Fruit fly (Drosophila melanogaster): ENCODE results near the gene CG5815.

The CG5815 gene

DNA sequence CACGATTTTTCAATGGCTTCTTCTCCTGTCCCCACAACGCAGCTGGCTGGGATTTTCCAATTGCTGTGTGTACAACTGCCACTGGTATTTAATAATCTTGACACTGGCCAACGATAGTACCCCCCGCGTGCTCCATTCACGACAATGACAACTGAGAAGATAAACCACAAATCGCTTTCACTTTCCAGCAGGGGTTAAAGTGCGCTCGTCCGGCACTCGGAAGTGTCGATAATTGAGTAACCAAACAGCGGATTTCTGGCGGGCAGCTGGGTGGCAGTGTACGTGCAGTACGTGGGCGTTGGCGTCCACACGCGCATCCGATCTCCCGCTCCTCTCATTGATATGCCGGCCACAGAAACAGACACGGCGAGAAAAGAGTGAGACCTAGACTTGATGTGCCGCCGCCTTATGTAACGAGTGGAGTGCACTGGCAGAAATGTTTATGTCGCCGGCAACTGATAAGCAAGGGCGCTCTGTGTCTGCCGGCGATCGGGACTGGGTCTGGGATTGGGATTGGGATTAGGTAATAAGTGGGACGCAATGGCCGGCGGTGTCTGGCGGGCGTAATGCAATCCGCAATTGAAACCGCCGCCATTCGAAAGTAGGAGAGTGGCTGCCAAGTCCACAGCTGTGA is 22.5 kb downstream of the CG5815 start:
- no peak for TF ChIP-seq HLH106 (tag; optimal IDR thresholded peaks at IDR 0.05)
- no peak for TF ChIP-seq N (GFP tag; optimal IDR thresholded peaks at IDR 0.05)
- no peak for TF ChIP-seq foxo (GFP tag; optimal IDR thresholded peaks at IDR 0.05)
- no peak for TF ChIP-seq Dfd (GFP tag; optimal IDR thresholded peaks at IDR 0.05)
- TF ChIP-seq rgr (GFP tag; optimal IDR thresholded peaks at IDR 0.05): no peak

DNA sequence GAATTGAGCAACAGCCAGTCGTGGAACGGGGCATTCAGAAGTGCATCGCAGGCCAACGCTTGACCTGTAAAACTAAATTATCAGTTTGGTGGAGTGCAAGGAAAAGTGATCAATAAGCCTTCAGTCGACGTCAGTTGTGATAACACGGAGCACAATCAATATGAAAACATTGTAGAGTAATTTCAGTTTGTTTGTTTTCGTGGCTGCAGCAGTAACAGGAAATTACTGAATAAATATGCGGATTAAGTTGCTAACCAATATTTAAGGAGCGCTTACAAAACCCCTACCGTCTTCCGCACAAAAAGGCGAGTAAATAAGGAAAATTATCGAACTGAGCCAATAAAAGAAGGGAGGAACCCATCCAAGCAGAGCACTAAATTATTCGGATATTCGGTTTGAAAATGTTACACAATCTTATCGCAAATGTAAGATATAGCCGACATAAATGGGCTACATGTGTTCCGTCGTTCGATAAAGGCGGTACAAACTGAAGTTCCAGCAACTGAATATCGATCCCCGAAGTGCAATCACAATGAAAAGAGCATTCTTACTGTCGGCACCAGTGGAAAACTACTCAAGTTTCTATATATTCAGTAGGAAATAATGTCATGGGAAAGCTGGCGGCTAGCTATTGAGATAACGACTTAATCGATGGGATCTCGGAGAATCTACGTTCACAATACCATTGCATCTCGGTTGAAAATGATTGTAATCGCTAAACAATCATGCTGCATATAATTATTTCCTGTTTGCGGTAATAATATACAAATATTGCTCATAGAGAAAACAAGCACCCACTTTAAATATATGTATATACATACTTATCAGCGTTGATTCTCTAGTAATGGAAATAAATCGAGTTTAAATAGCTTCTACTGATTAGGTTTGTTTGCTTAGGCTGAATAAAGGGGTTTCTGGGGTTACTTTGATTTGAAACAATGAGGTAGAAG is 23.6 kb downstream of the CG5815 start:
- no peak for TF ChIP-seq usp (GFP tag; optimal IDR thresholded peaks at IDR 0.05)
- TF ChIP-seq sage (GFP tag; optimal IDR thresholded peaks at IDR 0.05): no peak
- TF ChIP-seq br (GFP tag; optimal IDR thresholded peaks at IDR 0.05): peak; percentile 51
- peak; percentile 36 for TF ChIP-seq h (GFP tag; optimal IDR thresholded peaks at IDR 0.05)
- TF ChIP-seq jim (GFP tag; optimal IDR thresholded peaks at IDR 0.05): no peak
- peak; percentile 30 for TF ChIP-seq psq (GFP tag; optimal IDR thresholded peaks at IDR 0.05)
- TF ChIP-seq ey (GFP tag; optimal IDR thresholded peaks at IDR 0.05): peak; percentile 4
- TF ChIP-seq foxo (GFP tag; optimal IDR thresholded peaks at IDR 0.05): peak in 1 of 2 experiments; percentile 27
- no peak for TF ChIP-seq HLH106 (tag; optimal IDR thresholded peaks at IDR 0.05)
- peak; percentile 38 for TF ChIP-seq fru (GFP tag; optimal IDR thresholded peaks at IDR 0.05)
- no peak for TF ChIP-seq pan (optimal IDR thresholded peaks at IDR 0.05)
- TF ChIP-seq rgr (GFP tag; optimal IDR thresholded peaks at IDR 0.05): peak; percentile 55
- no peak for TF ChIP-seq Dfd (GFP tag; optimal IDR thresholded peaks at IDR 0.05)
- TF ChIP-seq dmrt93B (GFP tag; optimal IDR thresholded peaks at IDR 0.05): peak; percentile 11
- peak; percentile 37 for TF ChIP-seq Hnf4 (GFP tag; optimal IDR thresholded peaks at IDR 0.05)
- TF ChIP-seq Myc (optimal IDR thresholded peaks at IDR 0.05): no peak
- peak; percentile 62 for TF ChIP-seq OdsH (GFP tag; optimal IDR thresholded peaks at IDR 0.05)
- TF ChIP-seq Jra (GFP tag; optimal IDR thresholded peaks at IDR 0.05): no peak
- no peak for TF ChIP-seq Hr78 (GFP tag; optimal IDR thresholded peaks at IDR 0.05)
- TF ChIP-seq Sp1 (GFP tag; optimal IDR thresholded peaks at IDR 0.05): peak; percentile 26
- no peak for TF ChIP-seq Hr83 (GFP tag; optimal IDR thresholded peaks at IDR 0.05; ENCODE audit: poor library complexity, severe bottlenecking)

DNA sequence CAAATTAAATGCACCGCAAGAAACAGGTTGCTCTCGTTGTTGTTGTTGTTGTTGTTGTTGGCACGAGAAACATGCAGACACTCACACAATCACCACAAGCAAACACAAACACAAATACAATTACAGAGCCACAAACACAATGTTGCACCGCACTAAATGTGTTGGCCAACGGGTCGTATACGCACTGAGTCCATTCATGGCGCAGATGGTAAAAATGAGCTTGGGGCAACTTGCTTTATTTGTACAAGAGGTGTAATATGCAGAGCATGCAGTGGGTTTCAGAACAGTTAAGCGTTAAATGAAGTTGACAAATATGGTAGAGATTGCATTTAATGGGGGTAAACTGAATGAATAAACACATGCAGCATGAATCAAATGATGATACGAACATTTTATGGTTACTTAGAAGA is 25.6 kb downstream of the CG5815 start:
- TF ChIP-seq sage (GFP tag; optimal IDR thresholded peaks at IDR 0.05): no peak
- no peak for TF ChIP-seq Myc (optimal IDR thresholded peaks at IDR 0.05)
- TF ChIP-seq CG32264 (GFP tag; optimal IDR thresholded peaks at IDR 0.05): no peak
- no peak for TF ChIP-seq woc (GFP tag; optimal IDR thresholded peaks at IDR 0.05)
- no peak for TF ChIP-seq CG9705 (GFP tag; optimal IDR thresholded peaks at IDR 0.05)
- no peak for TF ChIP-seq Hr83 (GFP tag; optimal IDR thresholded peaks at IDR 0.05; ENCODE audit: poor library complexity, severe bottlenecking)
- no peak for TF ChIP-seq Hnf4 (GFP tag; optimal IDR thresholded peaks at IDR 0.05)
- TF ChIP-seq h (GFP tag; optimal IDR thresholded peaks at IDR 0.05): no peak
- no peak for TF ChIP-seq dl (GFP tag; optimal IDR thresholded peaks at IDR 0.05; ENCODE audit: insufficient read depth in 1 of 2, partially characterized antibody in 2 of 2)
- TF ChIP-seq pan (optimal IDR thresholded peaks at IDR 0.05): no peak

DNA sequence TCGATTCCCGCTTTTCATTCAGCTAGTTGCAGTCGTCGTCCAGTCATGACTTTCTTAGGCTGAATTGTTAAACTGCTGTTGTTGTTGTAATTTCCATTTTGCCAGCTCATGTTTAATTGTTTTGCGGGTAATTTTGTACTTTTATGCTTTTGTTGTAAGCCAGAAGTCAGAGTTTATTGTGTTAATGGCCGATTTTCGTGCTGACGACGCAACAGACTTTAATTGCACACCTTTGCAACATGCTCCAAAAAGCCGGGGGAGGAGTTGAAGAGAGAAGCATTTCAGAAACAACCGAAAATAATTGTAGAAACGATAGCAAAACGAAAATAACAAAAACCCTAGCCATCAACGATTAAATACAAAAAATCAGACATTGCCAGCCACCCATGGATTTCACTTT is 26.3 kb downstream of the CG5815 start:
- TF ChIP-seq GATAd (GFP tag; optimal IDR thresholded peaks at IDR 0.05) (no peak), tai (GFP tag; optimal IDR thresholded peaks at IDR 0.05) (no peak), br (GFP tag; optimal IDR thresholded peaks at IDR 0.05) (no peak), Vsx2 (GFP tag; optimal IDR thresholded peaks at IDR 0.05; ENCODE audit: partially characterized antibody) (no peak), CrebA (GFP tag; optimal IDR thresholded peaks at IDR 0.05; ENCODE audit: borderline replicate concordance) (no peak), Jra (GFP tag; optimal IDR thresholded peaks at IDR 0.05) (no peak), Hr83 (GFP tag; optimal IDR thresholded peaks at IDR 0.05; ENCODE audit: poor library complexity, severe bottlenecking) (no peak), foxo (GFP tag; optimal IDR thresholded peaks at IDR 0.05) (no peak), dsf (GFP tag; optimal IDR thresholded peaks at IDR 0.05; ENCODE audit: borderline replicate concordance) (no peak), CG9705 (GFP tag; optimal IDR thresholded peaks at IDR 0.05) (no peak), sage (GFP tag; optimal IDR thresholded peaks at IDR 0.05) (no peak), h (GFP tag; optimal IDR thresholded peaks at IDR 0.05) (no peak), N (GFP tag; optimal IDR thresholded peaks at IDR 0.05) (no peak)

Data from whole organism, wandering third instar larva.